Fruit fly (Drosophila melanogaster) whole organism, embryonic: Measurements from ENCODE around the gene Nadsyn.

Experiments
- BEAF-32 ChIP-seq: fragments of 200-800 bp; sonication (Bioruptor generic); optimal IDR thresholded peaks from 3 replicates; lab custom pipeline; 2017; ENCODE audit warnings: missing biosample characterization, missing genetic modification characterization, mild to moderate bottlenecking, moderate library complexity, missing genetic modification reagents
- CG10366 ChIP-seq: fragments of 200-800 bp; sonication (Bioruptor generic); IDR thresholded peaks from 2 replicates; pipeline ENCODE4 v1.3.6; 2022; ENCODE audit warnings: missing biosample characterization, missing genetic modification characterization
- CG11247 ChIP-seq: fragments of 200-800 bp; sonication (Bioruptor generic); IDR thresholded peaks from 2 replicates; pipeline ENCODE4 v1.3.6; 2022; ENCODE audit warnings: missing biosample characterization, missing genetic modification characterization
- CG11723 ChIP-seq: fragments of 200-800 bp; sonication (Bioruptor generic); optimal IDR thresholded peaks from 2 replicates; lab custom pipeline; 2017; ENCODE audit warnings: missing biosample characterization, mild to moderate bottlenecking, missing genetic modification characterization
- CG12236 ChIP-seq: fragments of 200-800 bp; sonication (Bioruptor generic); optimal IDR thresholded peaks from 2 replicates; lab custom pipeline; 2016; ENCODE audit warnings: missing biosample characterization, missing genetic modification characterization
- CG13894 ChIP-seq: fragments of 200-800 bp; sonication (Bioruptor generic); optimal IDR thresholded peaks from 3 replicates; lab custom pipeline; 2018; ENCODE audit warnings: missing biosample characterization, mild to moderate bottlenecking, missing genetic modification characterization, moderate library complexity
- CG15073 ChIP-seq: fragments of 200-800 bp; sonication (Bioruptor generic); optimal IDR thresholded peaks from 2 replicates; lab custom pipeline; 2016; ENCODE audit warnings: missing biosample characterization, missing genetic modification characterization
- CG16779 ChIP-seq: fragments of 200-800 bp; sonication (Bioruptor generic); IDR thresholded peaks from 2 replicates; pipeline ENCODE4 v1.3.6; 2022; ENCODE audit warnings: missing biosample characterization, missing genetic modification characterization
- CG17361 ChIP-seq: fragments of 200-800 bp; sonication (Bioruptor generic); IDR thresholded peaks from 3 replicates; pipeline ENCODE4 v1.3.6; 2022; ENCODE audit warnings: missing biosample characterization, missing genetic modification characterization
- CG18011 ChIP-seq: fragments of 200-800 bp; sonication (Bioruptor generic); optimal IDR thresholded peaks from 2 replicates; lab custom pipeline; 2017; ENCODE audit warnings: missing biosample characterization, missing genetic modification characterization, mild to moderate bottlenecking, moderate library complexity, missing genotype
- CG2875 ChIP-seq: fragments of 200-800 bp; sonication (Bioruptor generic); optimal IDR thresholded peaks from 2 replicates; lab custom pipeline; 2017; ENCODE audit warnings: missing biosample characterization, mild to moderate bottlenecking, missing genetic modification characterization, missing genetic modification reagents
- CG32772 ChIP-seq: fragments of 200-800 bp; sonication (Bioruptor generic); IDR thresholded peaks from 2 replicates; pipeline ENCODE4 v1.3.6; 2022; ENCODE audit warnings: missing biosample characterization, missing genetic modification characterization
- CG4360 ChIP-seq: fragments of 200-800 bp; sonication (Bioruptor generic); IDR thresholded peaks from 2 replicates; pipeline ENCODE4 v1.3.6; 2022; ENCODE audit warnings: missing biosample characterization, missing genetic modification characterization
- CG4404 ChIP-seq: fragments of 200-800 bp; sonication (Bioruptor generic); IDR thresholded peaks from 2 replicates; pipeline ENCODE4 v1.3.6; 2022; ENCODE audit warnings: missing biosample characterization, missing genetic modification characterization
- CG5953 ChIP-seq: fragments of 200-800 bp; sonication (Bioruptor generic); IDR thresholded peaks from 2 replicates; pipeline ENCODE4 v1.3.6; 2022; ENCODE audit warnings: missing biosample characterization, missing genetic modification characterization
- CG7556 ChIP-seq: fragments of 200-800 bp; sonication (Bioruptor generic); optimal IDR thresholded peaks from 2 replicates; lab custom pipeline; 2017; ENCODE audit warnings: missing biosample characterization, mild to moderate bottlenecking, missing genetic modification characterization
- CG7987 ChIP-seq: fragments of 200-800 bp; sonication (Bioruptor generic); optimal IDR thresholded peaks from 2 replicates; lab custom pipeline; 2018; ENCODE audit warnings: missing biosample characterization, mild to moderate bottlenecking, missing genetic modification characterization, moderate library complexity
- CG8388 ChIP-seq: fragments of 200-800 bp; sonication (Bioruptor generic); optimal IDR thresholded peaks from 2 replicates; lab custom pipeline; 2019; ENCODE audit warnings: missing biosample characterization, mild to moderate bottlenecking, missing genetic modification characterization, moderate library complexity
- CG9727 ChIP-seq: fragments of 200-800 bp; sonication (Bioruptor generic); optimal IDR thresholded peaks from 3 replicates; lab custom pipeline; 2017; ENCODE audit warnings: missing biosample characterization, mild to moderate bottlenecking, missing genetic modification characterization
- Chrac-16 ChIP-seq: fragments of 200-800 bp; sonication (Bioruptor generic); optimal IDR thresholded peaks from 3 replicates; lab custom pipeline; 2016; ENCODE audit warnings: missing biosample characterization, missing genetic modification characterization
- D19A ChIP-seq: fragments of 200-800 bp; optimal IDR thresholded peaks from 3 replicates; lab custom pipeline; 2019; ENCODE audit warnings: missing biosample characterization, mild to moderate bottlenecking, missing genetic modification characterization, moderate library complexity
- Dip3 ChIP-seq: fragments of 200-800 bp; sonication (Bioruptor generic); optimal IDR thresholded peaks from 3 replicates; lab custom pipeline; 2016; ENCODE audit warnings: missing biosample characterization, missing genetic modification characterization
- Dref ChIP-seq: fragments of 200-800 bp; sonication (Bioruptor generic); IDR thresholded peaks from 2 replicates; pipeline ENCODE4 v1.3.6; 2022; ENCODE audit warnings: missing biosample characterization, missing genetic modification characterization
- MBD-R2 ChIP-seq: fragments of 200-800 bp; sonication (Bioruptor generic); IDR thresholded peaks from 2 replicates; pipeline ENCODE4 v1.3.6; 2022; ENCODE audit warnings: missing biosample characterization, missing genetic modification characterization
- MESR4 ChIP-seq: fragments of 200-800 bp; sonication (Bioruptor generic); optimal IDR thresholded peaks from 2 replicates; lab custom pipeline; 2018; ENCODE audit warnings: missing biosample characterization, mild to moderate bottlenecking, missing genetic modification characterization, moderate library complexity
- Med ChIP-seq: fragments of 200-800 bp; sonication (Bioruptor generic); peaks from one replicate; lab custom pipeline; 2016; ENCODE audit warnings: missing biosample characterization, missing genetic modification characterization, mild to moderate bottlenecking, inconsistent platforms, moderate library complexity
- Oli ChIP-seq: fragments of 200-800 bp; sonication (Bioruptor generic); optimal IDR thresholded peaks from 2 replicates; lab custom pipeline; 2018; ENCODE audit warnings: missing biosample characterization, mild to moderate bottlenecking, missing genetic modification characterization, moderate library complexity
- PHDP ChIP-seq: fragments of 200-800 bp; sonication (Bioruptor generic); optimal IDR thresholded peaks from 3 replicates; lab custom pipeline; 2018; ENCODE audit warnings: missing biosample characterization, mild to moderate bottlenecking, missing genetic modification characterization, moderate library complexity
- Sin3A ChIP-seq: fragments of >200 bp; optimal IDR thresholded peaks from 2 replicates; lab custom pipeline; 2018
- Six4 ChIP-seq: fragments of 200-800 bp; sonication (Bioruptor generic); optimal IDR thresholded peaks from 2 replicates; lab custom pipeline; 2016; ENCODE audit warnings: missing biosample characterization, missing genetic modification characterization
- Sry-δ ChIP-seq: fragments of 200-800 bp; sonication (Bioruptor generic); optimal IDR thresholded peaks from 2 replicates; lab custom pipeline; 2016; ENCODE audit warnings: missing biosample characterization, missing genetic modification characterization
- ac ChIP-seq: fragments of 200-800 bp; sonication (Bioruptor generic); optimal IDR thresholded peaks from 3 replicates; lab custom pipeline; 2017; ENCODE audit warnings: missing biosample characterization, mild to moderate bottlenecking, missing genetic modification characterization
- crp ChIP-seq, 2 experiments: fragments of 200-800 bp; sonication (Bioruptor generic); optimal IDR thresholded peaks; 2 replicates in 1 of 2; 3 replicates in 1 of 2; lab custom pipeline; 2017; ENCODE audit warnings: missing biosample characterization in 2 of 2, missing genetic modification characterization in 2 of 2, mild to moderate bottlenecking in 1 of 2, moderate library complexity in 1 of 2
- exex ChIP-seq: fragments of 200-800 bp; sonication (Bioruptor generic); optimal IDR thresholded peaks from 4 replicates; lab custom pipeline; 2018; ENCODE audit warnings: missing biosample characterization, mild to moderate bottlenecking, missing genetic modification characterization, moderate library complexity
- fd3F ChIP-seq: fragments of 200-800 bp; sonication (Bioruptor generic); optimal IDR thresholded peaks from 2 replicates; lab custom pipeline; 2018; ENCODE audit warnings: missing biosample characterization, mild to moderate bottlenecking, missing genetic modification characterization, moderate library complexity
- gce ChIP-seq: fragments of 200-800 bp; sonication (Bioruptor generic); IDR thresholded peaks from 3 replicates; pipeline ENCODE4 v1.3.6; 2022; ENCODE audit warnings: missing biosample characterization, missing genetic modification characterization
- jing ChIP-seq: fragments of 200-800 bp; sonication (Bioruptor generic); optimal IDR thresholded peaks from 2 replicates; lab custom pipeline; 2018; ENCODE audit warnings: missing biosample characterization, mild to moderate bottlenecking, missing genetic modification characterization
- knrl ChIP-seq: fragments of 200-800 bp; sonication (Bioruptor generic); IDR thresholded peaks from 3 replicates; pipeline ENCODE4 v1.3.6; 2022; ENCODE audit warnings: missing biosample characterization, missing genetic modification characterization; ENCODE audit not compliant: partially characterized antibody
- p53 ChIP-seq: fragments of 200-800 bp; sonication (Bioruptor generic); optimal IDR thresholded peaks from 2 replicates; lab custom pipeline; 2016; ENCODE audit warnings: missing biosample characterization, missing genetic modification characterization
- pzg ChIP-seq: fragments of 200-800 bp; sonication (Bioruptor generic); optimal IDR thresholded peaks from 3 replicates; lab custom pipeline; 2018; ENCODE audit warnings: missing biosample characterization, mild to moderate bottlenecking, missing genetic modification characterization, moderate library complexity
- sc ChIP-seq, 3 experiments: fragments of >200 bp in 2 of 3; fragments of 200-800 bp in 1 of 3; sonication (Bioruptor generic) in 1 of 3; optimal IDR thresholded peaks; 2 replicates in 2 of 3; 3 replicates in 1 of 3; lab custom pipeline; 2017; ENCODE audit warnings: mild to moderate bottlenecking in 1 of 3, missing biosample characterization in 1 of 3, missing genetic modification characterization in 1 of 3, missing genetic modification reagents in 1 of 3
- sens ChIP-seq: fragments of 200-800 bp; sonication (Bioruptor generic); peaks from one replicate; lab custom pipeline; 2016; ENCODE audit warnings: missing biosample characterization, missing genetic modification characterization
- tap ChIP-seq: fragments of 200-800 bp; optimal IDR thresholded peaks from 3 replicates; lab custom pipeline; 2019; ENCODE audit warnings: missing biosample characterization, mild to moderate bottlenecking, missing genetic modification characterization, moderate library complexity
- trem ChIP-seq: fragments of 200-800 bp; optimal IDR thresholded peaks from 3 replicates; lab custom pipeline; 2019; ENCODE audit warnings: missing biosample characterization, mild to moderate bottlenecking, missing genetic modification characterization, moderate library complexity

The Nadsyn gene

DNA sequence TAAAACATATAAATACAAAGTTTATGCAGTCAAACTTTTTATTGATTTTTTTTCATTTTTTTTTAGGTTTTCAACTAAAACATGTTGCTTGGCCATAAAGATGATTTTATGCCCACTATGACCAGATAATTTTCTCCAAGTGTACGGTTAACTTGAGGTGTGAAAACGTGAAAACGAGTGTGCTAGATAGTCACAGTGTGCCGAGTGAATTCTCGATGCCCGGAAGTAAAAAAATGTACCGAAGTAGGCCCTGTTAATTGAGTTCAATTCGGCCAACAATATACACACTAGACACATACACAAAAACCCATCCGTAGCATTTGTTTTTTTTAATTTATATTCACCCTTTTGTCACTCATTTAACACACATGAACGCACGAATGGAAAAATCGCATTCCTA is 26.1 kb downstream of the Nadsyn start, which contains the start of gene Nna1:
Nna1 (plus strand) TSS at position 301 of the 400 bp plus-strand sequence.
- TF ChIP-seq Sin3A: no peak
- TF ChIP-seq sens (GFP tag; lab: Kevin White, UChicago): peak; percentile 60
- TF ChIP-seq, all 482 proteins: peak for 1

DNA sequence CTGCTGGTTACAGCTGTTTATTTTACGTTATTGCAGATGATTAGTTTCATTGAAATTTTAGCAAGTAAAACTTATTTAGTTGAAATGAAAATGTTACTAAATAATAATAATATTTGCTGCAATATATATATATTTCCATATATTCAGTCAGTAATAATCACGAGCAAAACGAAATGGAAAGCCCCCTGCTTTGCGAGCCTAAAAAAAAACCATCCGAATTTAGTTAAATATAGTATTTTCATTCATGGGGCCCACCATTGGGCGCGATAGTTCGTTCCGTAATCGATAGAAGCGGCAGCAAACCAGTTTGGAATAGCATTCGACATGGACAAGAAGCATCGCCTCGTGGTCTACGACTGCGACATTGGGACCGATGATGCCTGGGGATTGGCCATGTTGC is 35.4 kb downstream of the Nadsyn start, which contains the start of gene CG11158:
CG11158 (plus strand) TSS at position 301 of the 400 bp plus-strand sequence.
- TF ChIP-seq CG16779 (GFP tag; lab: Robert Waterston, UW) (no peak), BEAF-32 (peak; percentile 30), gce (GFP tag; lab: Robert Waterston, UW) (no peak), sc (optimal IDR thresholded peaks at IDR 0.05; lab: Kevin White, UChicago) (no peak), sc (GFP tag; optimal IDR thresholded peaks at IDR 0.05; lab: Kevin White, UChicago) (no peak), CG15073 (GFP tag; lab: Kevin White, UChicago) (no peak), Six4 (GFP tag; lab: Kevin White, UChicago) (no peak), D19A (tag; lab: Kevin White, UChicago) (peak; percentile 17), CG7556 (GFP tag; lab: Kevin White, UChicago) (no peak), trem (tag; lab: Kevin White, UChicago) (no peak), CG7987 (no peak), CG18011 (GFP tag; lab: Kevin White, UChicago) (no peak), CG13894 (tag; lab: Kevin White, UChicago) (no peak), CG10366 (no peak), CG4404 (GFP tag; lab: Robert Waterston, UW) (no peak), knrl (GFP tag; lab: Robert Waterston, UW) (0 out of 3 replicates have a peak, but pooled peaks have one; percentile 6), jing (GFP tag; lab: Kevin White, UChicago) (no peak), Sry-δ (GFP tag; lab: Kevin White, UChicago) (peak; percentile 6), CG12236 (GFP tag; lab: Kevin White, UChicago) (no peak), MBD-R2 (GFP tag; lab: Robert Waterston, UW) (peak; percentile 25; the same call in 1 of the 2 replicates), CG17361 (GFP tag; lab: Robert Waterston, UW) (no peak), Med (GFP tag; lab: Kevin White, UChicago) (peak; percentile 67), CG11723 (no peak), Chrac-16 (GFP tag; lab: Kevin White, UChicago) (no peak), MESR4 (peak; percentile 2), crp (GFP tag; optimal IDR thresholded peaks at IDR 0.05; lab: Kevin White, UChicago) (peak in 1 of 2 experiments; percentile 30), p53 (GFP tag; lab: Kevin White, UChicago) (no peak), CG4360 (no peak), CG9727 (no peak), ac (GFP tag; lab: Kevin White, UChicago) (no peak), CG11247 (GFP tag; lab: Robert Waterston, UW) (no peak), CG32772 (GFP tag; lab: Robert Waterston, UW) (no peak), Dref (peak; percentile 42; the same call in 1 of the 2 replicates), CG2875 (GFP tag; lab: Kevin White, UChicago) (no peak), Oli (tag; lab: Kevin White, UChicago) (no peak), tap (tag; lab: Kevin White, UChicago) (no peak), pzg (GFP tag; lab: Kevin White, UChicago) (peak; percentile 9), Dip3 (GFP tag; lab: Kevin White, UChicago) (no peak), fd3F (no peak), CG8388 (GFP tag; lab: Kevin White, UChicago) (no peak), CG5953 (GFP tag; lab: Robert Waterston, UW) (no peak), exex (tag; lab: Kevin White, UChicago) (no peak), PHDP (tag; lab: Kevin White, UChicago) (no peak)
